Fruit fly (Drosophila melanogaster): Measurements from ENCODE around the gene CG13609.

Gene CG13609

DNA sequence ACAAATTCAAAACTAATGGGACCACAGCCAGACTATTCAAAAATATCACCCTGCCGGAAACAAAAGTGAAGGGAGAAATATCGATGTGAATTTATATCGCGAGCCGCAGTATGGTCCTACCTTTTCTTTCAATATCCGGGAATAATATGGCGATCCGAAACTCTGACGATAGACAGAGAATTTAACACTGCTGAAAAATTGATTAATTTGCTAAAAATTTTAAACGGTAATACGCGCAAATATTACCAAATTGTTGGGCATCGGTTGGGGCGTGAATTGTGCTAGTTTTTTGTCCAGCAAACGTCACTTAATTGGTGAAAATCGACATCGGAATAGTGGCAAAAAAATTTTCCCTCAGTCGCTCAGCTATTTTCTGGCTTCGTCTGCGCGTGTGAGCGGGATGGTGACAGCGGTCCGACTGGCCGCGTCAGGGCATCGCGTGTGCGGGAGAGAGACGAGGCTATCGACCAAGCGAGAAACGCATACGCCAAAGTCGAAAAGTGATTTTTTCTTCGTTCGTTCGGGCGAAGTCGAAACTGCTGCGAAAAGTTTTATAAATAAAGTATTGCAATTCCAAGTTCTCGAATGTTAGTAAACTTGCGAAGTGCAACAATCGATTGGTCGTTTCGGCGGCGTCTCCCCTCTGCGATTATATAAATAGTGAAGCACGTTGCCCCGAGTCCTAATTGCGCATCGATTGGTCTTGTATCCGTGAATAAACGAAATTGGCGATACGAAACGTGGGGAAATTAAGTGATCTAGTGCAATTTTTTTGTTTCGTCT is 3.8 kb downstream of the CG13609 start, which contains the start of gene mask:
Gene mask (plus strand): TSS at position 140 of the 783 bp plus-strand sequence.
- TF ChIP-seq CG10631 (GFP tag; optimal IDR thresholded peaks at IDR 0.05) (peak; percentile 37), CG32006 (GFP tag; optimal IDR thresholded peaks at IDR 0.05) (no peak), Sox14 (GFP tag; optimal IDR thresholded peaks at IDR 0.05) (peak; percentile 38), CG8632 (GFP tag; optimal IDR thresholded peaks at IDR 0.05) (peak; percentile 64), Hr38 (GFP tag; optimal IDR thresholded peaks at IDR 0.05) (no peak), CG3032 (tag; optimal IDR thresholded peaks at IDR 0.05) (peak; percentile 27), OdsH (GFP tag; optimal IDR thresholded peaks at IDR 0.05) (peak; percentile 72), fd85E (GFP tag; optimal IDR thresholded peaks at IDR 0.05) (no peak), CG9139 (GFP tag; optimal IDR thresholded peaks at IDR 0.05) (peak; percentile 76), fd59A (GFP tag; optimal IDR thresholded peaks at IDR 0.05) (peak; percentile 42), CG6163 (GFP tag; IDR thresholded peaks at IDR 0.05) (peak; percentile 70), CG10669 (GFP tag; optimal IDR thresholded peaks at IDR 0.05) (peak; percentile 54), CG34406 (GFP tag; optimal IDR thresholded peaks at IDR 0.05) (peak; percentile 74), CG8119 (GFP tag; IDR thresholded peaks at IDR 0.05) (peak; percentile 27; the same call in 1 of the 3 replicates), Met (GFP tag; optimal IDR thresholded peaks at IDR 0.05) (peak; percentile 83), ss (GFP tag; optimal IDR thresholded peaks at IDR 0.05) (peak; percentile 5 to 67), CG11902 (GFP tag; optimal IDR thresholded peaks at IDR 0.05) (peak; percentile 48), fkh (GFP tag; optimal IDR thresholded peaks at IDR 0.05) (peak; percentile 86), pdm3 (GFP tag; optimal IDR thresholded peaks at IDR 0.05) (no peak), CG6808 (GFP tag; optimal IDR thresholded peaks at IDR 0.05) (peak; percentile 25), Lpt (GFP tag; optimal IDR thresholded peaks at IDR 0.05) (no peak), net (GFP tag; optimal IDR thresholded peaks at IDR 0.05) (peak; percentile 74), CG3919 (GFP tag; optimal IDR thresholded peaks at IDR 0.05) (peak; percentile 81), CG7368 (GFP tag; optimal IDR thresholded peaks at IDR 0.05) (peak; percentile 51), vri (GFP tag; optimal IDR thresholded peaks at IDR 0.05) (no peak), Sox15 (GFP tag; optimal IDR thresholded peaks at IDR 0.05) (peak; percentile 15), CG6854 (GFP tag; optimal IDR thresholded peaks at IDR 0.05) (peak; percentile 88), Ets21C (GFP tag; optimal IDR thresholded peaks at IDR 0.05) (peak; percentile 45), CG31627 (GFP tag; optimal IDR thresholded peaks at IDR 0.05) (peak; percentile 76), CG11762 (GFP tag; optimal IDR thresholded peaks at IDR 0.05; ENCODE audit: insufficient read depth) (peak; percentile 34), Eip75B (GFP tag; optimal IDR thresholded peaks at IDR 0.05) (peak; percentile 79), CG16779 (tag; optimal IDR thresholded peaks at IDR 0.05) (no peak), dac (GFP tag; optimal IDR thresholded peaks at IDR 0.05) (peak; percentile 33), lz (GFP tag; optimal IDR thresholded peaks at IDR 0.05) (peak; percentile 79), CG6792 (GFP tag; optimal IDR thresholded peaks at IDR 0.05) (peak; percentile 43), dsx (GFP tag; optimal IDR thresholded peaks at IDR 0.05; ENCODE audit: poor library complexity, severe bottlenecking) (no peak), Eip78C (GFP tag) (peak; percentile 89), Smox (GFP tag; optimal IDR thresholded peaks at IDR 0.05) (no peak), CG1621 (tag; optimal IDR thresholded peaks at IDR 0.05) (peak; percentile 23), Sox102F (GFP tag; optimal IDR thresholded peaks at IDR 0.05) (peak; percentile 67), Gug (GFP tag; IDR thresholded peaks at IDR 0.05) (no peak; the same call in 1 of the 2 replicates), Blimp-1 (GFP tag; optimal IDR thresholded peaks at IDR 0.05) (peak; percentile 54), CG15336 (GFP tag; IDR thresholded peaks at IDR 0.05) (0 out of 2 replicates have a peak, but pooled peaks have one; percentile 11), CG11294 (GFP tag; IDR thresholded peaks at IDR 0.05) (no peak), salr (GFP tag; optimal IDR thresholded peaks at IDR 0.05) (peak; percentile 65 to 79), esn (GFP tag; optimal IDR thresholded peaks at IDR 0.05) (peak; percentile 86), Hr4 (GFP tag; optimal IDR thresholded peaks at IDR 0.05) (no peak), Eip93F (GFP tag; optimal IDR thresholded peaks at IDR 0.05) (no peak), acj6 (GFP tag; optimal IDR thresholded peaks at IDR 0.05) (peak; percentile 71), svp (GFP tag) (no peak)

Data from whole organism, prepupa.